Fruit fly (Drosophila melanogaster): Measurements from ENCODE around the gene Tbcc.

DNA sequence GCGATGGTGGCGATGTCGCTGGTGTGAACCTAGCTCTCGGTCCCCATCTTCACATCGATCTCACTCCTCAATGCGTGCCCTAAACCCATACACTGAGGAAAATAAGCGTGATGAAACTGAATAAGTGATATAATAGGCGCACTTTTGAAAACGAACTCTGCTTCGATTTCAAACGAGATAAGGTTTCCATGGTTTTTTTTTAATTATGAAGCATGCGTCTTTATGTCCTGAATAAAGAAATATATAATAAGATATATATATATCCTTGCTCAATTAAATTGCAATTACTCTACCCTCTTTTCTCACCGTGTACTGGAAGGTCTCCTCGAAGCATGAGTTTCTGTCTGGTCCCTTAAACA is 35.3 kb upstream of the Tbcc start:
- TF ChIP-seq rn (GFP tag; IDR thresholded peaks at IDR 0.05): peak; percentile 40
- TF ChIP-seq CG17806 (tag; optimal IDR thresholded peaks at IDR 0.05): peak; percentile 94
- TF ChIP-seq Ets98B (GFP tag; IDR thresholded peaks at IDR 0.05): peak; percentile 19; the same call in 1 of the 2 replicates
- peak; percentile 73 for TF ChIP-seq CG4496 (GFP tag; IDR thresholded peaks at IDR 0.05)
- no peak for TF ChIP-seq EcR (GFP tag; optimal IDR thresholded peaks at IDR 0.05)
- TF ChIP-seq Snoo (tag; optimal IDR thresholded peaks at IDR 0.05): peak; percentile 73
- peak; percentile 87 for TF ChIP-seq Pif1B (GFP tag; optimal IDR thresholded peaks at IDR 0.05)
- TF ChIP-seq CG10348 (GFP tag; IDR thresholded peaks at IDR 0.05): no peak
- TF ChIP-seq CG15710 (tag; optimal IDR thresholded peaks at IDR 0.05): peak; percentile 94
- TF ChIP-seq gl (tag; optimal IDR thresholded peaks at IDR 0.05): peak; percentile 74
- TF ChIP-seq CG32121 (GFP tag; IDR thresholded peaks at IDR 0.05): no peak
- peak; percentile 75 for TF ChIP-seq fd96Ca (GFP tag; IDR thresholded peaks at IDR 0.05)
